Fruit fly (Drosophila melanogaster) whole organism, adult: ENCODE data around the gene TyrRS.

Experiments
- CG11617 ChIP-seq: fragments of 200-800 bp; sonication (Bioruptor generic); optimal IDR thresholded peaks from 2 replicates; lab custom pipeline; 2017; ENCODE audit warnings: mild to moderate bottlenecking, missing biosample characterization, missing genetic modification reagents, missing genetic modification characterization
- Hr96 ChIP-seq: fragments of 200-800 bp; sonication (Bioruptor generic); optimal IDR thresholded peaks from 2 replicates; lab custom pipeline; 2016; ENCODE audit warnings: missing biosample characterization, missing genetic modification characterization

- TF ChIP-seq Hr96 (no peak), CG11617 (GFP tag; lab: Kevin White, UChicago) (no peak)
Measured at dm6 chr3L:16394506-16394905, 24.6 kb downstream of the TyrRS start, which contains the start of gene Gagr.
